Fruit fly (Drosophila melanogaster) whole organism, adult: ENCODE measurements around the gene Tnpo.

ENCODE experiments used
- CG11617 ChIP-seq: fragments of 200-800 bp; sonication (Bioruptor generic); optimal IDR thresholded peaks from 2 replicates; lab custom pipeline; 2017; ENCODE audit warnings: mild to moderate bottlenecking, missing biosample characterization, missing genetic modification reagents, missing genetic modification characterization
- CG12768 ChIP-seq: fragments of 200-800 bp; sonication (Bioruptor generic); optimal IDR thresholded peaks from 2 replicates; lab custom pipeline; 2017; ENCODE audit warnings: missing biosample characterization, missing genetic modification characterization, mild to moderate bottlenecking, moderate library complexity, missing genetic modification reagents
- CG14711 ChIP-seq: fragments of 200-800 bp; sonication (Bioruptor generic); optimal IDR thresholded peaks from 2 replicates; lab custom pipeline; 2018; ENCODE audit warnings: missing biosample characterization, mild to moderate bottlenecking, missing genetic modification characterization, moderate library complexity
- CG1620 ChIP-seq: fragments of 200-800 bp; sonication (Bioruptor generic); optimal IDR thresholded peaks from 2 replicates; lab custom pipeline; 2016; ENCODE audit warnings: missing biosample characterization, missing genetic modification characterization
- CG33017 ChIP-seq: fragments of 200-800 bp; sonication (Bioruptor generic); optimal IDR thresholded peaks from 2 replicates; lab custom pipeline; 2018; ENCODE audit warnings: missing biosample characterization, mild to moderate bottlenecking, missing genetic modification characterization, moderate library complexity
- CG5204 ChIP-seq: fragments of 200-800 bp; sonication (Bioruptor generic); optimal IDR thresholded peaks from 2 replicates; lab custom pipeline; 2016; ENCODE audit warnings: missing biosample characterization, missing genetic modification characterization
- CG7045 ChIP-seq: fragments of 200-800 bp; sonication (Bioruptor generic); optimal IDR thresholded peaks from 2 replicates; lab custom pipeline; 2017; ENCODE audit warnings: missing biosample characterization, mild to moderate bottlenecking, missing genetic modification characterization
- CG7101 ChIP-seq: fragments of 200-800 bp; sonication (Bioruptor generic); optimal IDR thresholded peaks from 2 replicates; lab custom pipeline; 2018; ENCODE audit warnings: missing biosample characterization, mild to moderate bottlenecking, missing genetic modification characterization, moderate library complexity
- Clk ChIP-seq: fragments of 200-800 bp; sonication (Bioruptor generic); optimal IDR thresholded peaks from 2 replicates; lab custom pipeline; 2017; ENCODE audit warnings: missing biosample characterization, missing genetic modification characterization
- Crg-1 ChIP-seq: fragments of 200-800 bp; sonication (Bioruptor generic); optimal IDR thresholded peaks from 2 replicates; lab custom pipeline; 2016; ENCODE audit warnings: missing biosample characterization, missing genetic modification characterization
- Hr96 ChIP-seq: fragments of 200-800 bp; sonication (Bioruptor generic); optimal IDR thresholded peaks from 2 replicates; lab custom pipeline; 2016; ENCODE audit warnings: missing biosample characterization, missing genetic modification characterization
- Mnt ChIP-seq: fragments of 200-800 bp; sonication (Bioruptor generic); optimal IDR thresholded peaks from 2 replicates; lab custom pipeline; 2016; ENCODE audit warnings: missing biosample characterization, mild to moderate bottlenecking, missing genetic modification characterization
- bab1 ChIP-seq: fragments of 200-800 bp; sonication (Bioruptor generic); optimal IDR thresholded peaks from 3 replicates; lab custom pipeline; 2019; ENCODE audit warnings: missing biosample characterization, mild to moderate bottlenecking, missing genetic modification characterization, moderate library complexity
- cic ChIP-seq: fragments of 200-800 bp; sonication (Bioruptor generic); optimal IDR thresholded peaks from 2 replicates; lab custom pipeline; 2017; ENCODE audit warnings: missing biosample characterization, mild to moderate bottlenecking, missing genetic modification characterization, moderate library complexity
- cnc ChIP-seq, 2 experiments: fragments of >200 bp; optimal IDR thresholded peaks; 2 replicates each; lab custom pipeline; 2017
- kay ChIP-seq: fragments of 200-800 bp; sonication (Bioruptor generic); peaks from one replicate; lab custom pipeline; 2016; ENCODE audit warnings: missing biosample characterization, missing genetic modification characterization, borderline replicate concordance
- ovo ChIP-seq: fragments of 200-800 bp; sonication (Bioruptor generic); optimal IDR thresholded peaks from 2 replicates; lab custom pipeline; 2016; ENCODE audit warnings: missing biosample characterization, missing genetic modification characterization
- pad ChIP-seq: fragments of 200-800 bp; sonication (Bioruptor generic); optimal IDR thresholded peaks from 3 replicates; lab custom pipeline; 2017; ENCODE audit warnings: missing biosample characterization, missing genetic modification characterization, mild to moderate bottlenecking, moderate library complexity, missing genetic modification reagents
- tj ChIP-seq: fragments of 200-800 bp; sonication (Bioruptor generic); optimal IDR thresholded peaks from 3 replicates; lab custom pipeline; 2017; ENCODE audit warnings: missing biosample characterization, mild to moderate bottlenecking, missing genetic modification characterization, moderate library complexity
- toe ChIP-seq: fragments of 200-800 bp; sonication (Bioruptor generic); optimal IDR thresholded peaks from 2 replicates; lab custom pipeline; 2016; ENCODE audit warnings: missing biosample characterization, missing genetic modification characterization

Tnpo gene

DNA sequence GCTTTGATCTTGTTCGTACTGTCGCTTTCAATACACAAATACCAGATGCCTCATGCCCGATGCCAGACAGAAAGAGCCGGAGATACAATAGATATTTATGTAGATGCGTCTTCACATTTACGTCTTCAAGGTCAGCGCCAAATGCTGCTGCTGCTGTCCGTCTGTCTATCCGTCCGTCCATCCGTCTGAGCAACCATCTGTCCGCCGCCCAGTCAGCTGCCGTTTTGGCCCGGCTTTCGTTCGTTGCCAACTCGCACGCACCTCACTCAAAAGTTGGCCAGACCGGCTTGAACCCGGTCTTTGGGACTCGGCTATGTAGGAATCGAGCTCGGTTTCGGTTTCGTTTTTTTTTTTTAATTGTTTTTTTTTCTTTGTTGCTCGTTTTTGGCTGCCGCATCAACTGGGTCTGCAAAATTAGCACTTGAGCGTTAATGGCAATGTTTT is 38.3 kb upstream of the Tnpo start:
- no peak for TF ChIP-seq ovo (GFP tag; lab: Kevin White, UChicago)
- TF ChIP-seq Mnt (GFP tag; lab: Kevin White, UChicago): no peak
- TF ChIP-seq Crg-1 (GFP tag; lab: Kevin White, UChicago): no peak
- TF ChIP-seq cnc (optimal IDR thresholded peaks at IDR 0.05; lab: Kevin White, UChicago): no peak
- no peak for TF ChIP-seq CG12768
- no peak for TF ChIP-seq CG5204 (GFP tag; lab: Kevin White, UChicago)
- no peak for TF ChIP-seq CG7045 (GFP tag; lab: Kevin White, UChicago)
- no peak for TF ChIP-seq Clk
- TF ChIP-seq tj (GFP tag; lab: Kevin White, UChicago): no peak
- no peak for TF ChIP-seq CG14711

dm6 chr3L:6157327-6158032 is 35.8 kb upstream of the Tnpo start, which contains the start of gene CG13297:
TSS of gene CG13297 (minus strand) at chr3L:6157377.
- TF ChIP-seq cic (GFP tag; lab: Kevin White, UChicago) (no peak), CG7101 (tag; lab: Kevin White, UChicago) (no peak), CG5204 (GFP tag; lab: Kevin White, UChicago) (no peak), toe (GFP tag; lab: Kevin White, UChicago) (no peak), CG14711 (no peak), Clk (no peak), cnc (optimal IDR thresholded peaks at IDR 0.05; lab: Kevin White, UChicago) (no peak), tj (GFP tag; lab: Kevin White, UChicago) (no peak), CG11617 (GFP tag; lab: Kevin White, UChicago) (no peak), CG12768 (no peak), kay (GFP tag; lab: Kevin White, UChicago) (no peak), Mnt (GFP tag; lab: Kevin White, UChicago) (no peak), CG33017 (tag; lab: Kevin White, UChicago) (no peak)

DNA sequence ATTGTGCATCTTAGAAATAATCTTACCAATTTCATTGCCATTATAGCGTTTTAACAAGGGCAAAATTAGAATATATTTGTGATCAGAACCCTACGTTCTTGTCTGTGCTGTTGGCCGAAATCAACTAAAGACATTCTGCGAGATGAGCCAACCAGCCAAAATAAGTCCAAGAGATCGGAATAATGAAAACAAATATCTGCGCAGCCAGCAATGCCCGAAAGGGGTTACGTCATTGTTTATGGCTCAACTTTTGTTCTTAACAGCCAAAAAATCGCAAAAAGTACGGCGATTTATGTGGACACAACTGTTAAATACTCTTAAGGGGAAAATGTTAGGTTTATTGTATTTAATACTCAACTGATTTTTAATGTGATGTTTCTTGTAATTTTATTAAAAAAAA is 34.8 kb upstream of the Tnpo start, which contains the start of gene Cpr65Ay:
Gene Cpr65Ay, minus strand, starts transcription at position 101 of the 400 bp plus-strand sequence.
- TF ChIP-seq CG11617 (GFP tag; lab: Kevin White, UChicago): no peak
- TF ChIP-seq CG33017 (tag; lab: Kevin White, UChicago): no peak
- no peak for TF ChIP-seq CG7045 (GFP tag; lab: Kevin White, UChicago)
- no peak for TF ChIP-seq CG12768
- TF ChIP-seq bab1 (GFP tag; lab: Kevin White, UChicago): no peak
- TF ChIP-seq CG7101 (tag; lab: Kevin White, UChicago): no peak
- TF ChIP-seq kay (GFP tag; lab: Kevin White, UChicago): no peak
- TF ChIP-seq pad: no peak
- no peak for TF ChIP-seq tj (GFP tag; lab: Kevin White, UChicago)
- TF ChIP-seq toe (GFP tag; lab: Kevin White, UChicago): no peak
- no peak for TF ChIP-seq cnc (optimal IDR thresholded peaks at IDR 0.05; lab: Kevin White, UChicago)
- TF ChIP-seq CG5204 (GFP tag; lab: Kevin White, UChicago): no peak
- TF ChIP-seq cic (GFP tag; lab: Kevin White, UChicago): no peak
- no peak for TF ChIP-seq CG1620 (GFP tag; lab: Kevin White, UChicago)
- no peak for TF ChIP-seq Crg-1 (GFP tag; lab: Kevin White, UChicago)

DNA sequence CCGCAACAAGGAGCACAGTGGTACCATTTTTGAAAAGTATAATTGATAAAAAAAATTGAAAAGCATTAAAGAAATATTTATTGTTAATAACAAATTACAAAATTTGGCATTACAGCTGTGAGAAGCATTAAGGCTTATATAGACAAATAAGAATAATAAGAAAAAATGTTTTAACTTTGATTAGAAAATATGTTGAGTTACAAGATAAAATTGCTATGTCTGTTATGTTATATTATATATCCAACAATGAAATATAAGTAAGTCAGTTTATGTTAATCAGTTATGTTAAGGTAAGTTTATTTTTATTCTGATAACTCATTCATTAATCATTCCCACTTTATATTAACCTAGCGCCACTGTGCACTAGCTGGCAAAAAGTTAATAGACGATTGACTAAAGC is 33.4 kb upstream of the Tnpo start:
- TF ChIP-seq Crg-1 (GFP tag; lab: Kevin White, UChicago): no peak
- no peak for TF ChIP-seq CG33017 (tag; lab: Kevin White, UChicago)
- TF ChIP-seq CG5204 (GFP tag; lab: Kevin White, UChicago): no peak

DNA sequence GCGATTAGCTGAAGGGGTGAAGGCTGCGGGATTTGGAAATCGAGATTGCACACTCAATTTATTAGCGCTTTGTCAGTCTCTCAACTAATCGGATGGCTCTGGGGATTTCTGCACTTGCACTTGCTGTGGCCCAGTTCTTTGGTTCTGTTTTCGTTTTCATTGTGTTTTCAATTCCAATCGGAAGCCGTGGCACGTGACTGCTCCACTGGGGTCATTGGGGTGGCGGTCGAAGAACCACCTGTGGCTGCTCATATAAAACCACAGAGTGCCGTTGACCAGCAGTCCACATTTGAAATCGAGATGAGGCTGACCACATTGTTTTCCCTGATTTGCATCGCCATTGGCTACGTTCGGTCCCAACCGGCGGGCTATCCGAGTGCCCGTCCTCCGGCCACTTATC is 32.8 kb upstream of the Tnpo start, which contains the start of gene Cpr65Az:
Gene Cpr65Az, plus strand, starts transcription at position 301 of the 400 bp plus-strand sequence.
- TF ChIP-seq tj (GFP tag; lab: Kevin White, UChicago): no peak
- no peak for TF ChIP-seq bab1 (GFP tag; lab: Kevin White, UChicago)
- TF ChIP-seq cic (GFP tag; lab: Kevin White, UChicago): no peak
- no peak for TF ChIP-seq Crg-1 (GFP tag; lab: Kevin White, UChicago)
- TF ChIP-seq CG7101 (tag; lab: Kevin White, UChicago): no peak
- TF ChIP-seq Clk: no peak
- TF ChIP-seq CG5204 (GFP tag; lab: Kevin White, UChicago): no peak

dm6 chr3L:6161997-6162396 is 31.3 kb upstream of the Tnpo start:
- TF ChIP-seq cnc (optimal IDR thresholded peaks at IDR 0.05; lab: Kevin White, UChicago) (no peak), CG7045 (GFP tag; lab: Kevin White, UChicago) (no peak), cic (GFP tag; lab: Kevin White, UChicago) (no peak), tj (GFP tag; lab: Kevin White, UChicago) (no peak), CG1620 (GFP tag; lab: Kevin White, UChicago) (no peak), CG5204 (GFP tag; lab: Kevin White, UChicago) (no peak), Hr96 (GFP tag; lab: Kevin White, UChicago) (no peak), bab1 (GFP tag; lab: Kevin White, UChicago) (no peak), pad (no peak), Clk (no peak), CG33017 (tag; lab: Kevin White, UChicago) (no peak), CG12768 (no peak), CG11617 (GFP tag; lab: Kevin White, UChicago) (no peak), CG14711 (no peak), CG7101 (tag; lab: Kevin White, UChicago) (no peak)
